Fruit fly (Drosophila melanogaster) whole organism, embryonic: ENCODE results near the gene CG46059.

Experiments used
- ATbp ChIP-seq: fragments of 200-800 bp; sonication (Bioruptor generic); optimal IDR thresholded peaks from 2 replicates; lab custom pipeline; 2017; ENCODE audit warnings: missing biosample characterization, mild to moderate bottlenecking, missing genetic modification characterization, missing genetic modification reagents
- Ada2b ChIP-seq: fragments of 200-800 bp; sonication (Bioruptor generic); IDR thresholded peaks from 2 replicates; pipeline ENCODE4 v1.3.6; 2022; ENCODE audit warnings: missing biosample characterization, missing genetic modification characterization
- BtbVII ChIP-seq: fragments of 200-800 bp; sonication (Bioruptor generic); optimal IDR thresholded peaks from 3 replicates; lab custom pipeline; 2017; ENCODE audit warnings: missing biosample characterization, mild to moderate bottlenecking, missing genetic modification characterization
- C15 ChIP-seq: fragments of 200-800 bp; sonication (Bioruptor generic); IDR thresholded peaks from 3 replicates; pipeline ENCODE4 v1.3.6; 2022; ENCODE audit warnings: missing biosample characterization, missing genetic modification characterization
- CG13775 ChIP-seq: fragments of 200-800 bp; sonication (Bioruptor generic); optimal IDR thresholded peaks from 3 replicates; lab custom pipeline; 2017; ENCODE audit warnings: missing biosample characterization, mild to moderate bottlenecking, missing genetic modification characterization
- CG14014 ChIP-seq: fragments of 200-800 bp; sonication (Bioruptor generic); IDR thresholded peaks from 2 replicates; pipeline ENCODE4 v1.3.6; 2022; ENCODE audit warnings: missing biosample characterization, missing genetic modification characterization
- CG15269 ChIP-seq: fragments of 200-800 bp; sonication (Bioruptor generic); optimal IDR thresholded peaks from 2 replicates; lab custom pipeline; 2018; ENCODE audit warnings: missing biosample characterization, mild to moderate bottlenecking, missing genetic modification characterization, moderate library complexity
- CG18262 ChIP-seq: fragments of 200-800 bp; optimal IDR thresholded peaks from 3 replicates; lab custom pipeline; 2019; ENCODE audit warnings: missing biosample characterization, mild to moderate bottlenecking, missing genetic modification characterization, moderate library complexity
- CG18476 ChIP-seq: fragments of 200-800 bp; sonication (Bioruptor generic); optimal IDR thresholded peaks from 2 replicates; lab custom pipeline; 2016; ENCODE audit warnings: missing biosample characterization, mild to moderate bottlenecking, missing genetic modification characterization
- CG2202 ChIP-seq: fragments of 200-800 bp; sonication (Bioruptor generic); optimal IDR thresholded peaks from 2 replicates; lab custom pipeline; 2018; ENCODE audit warnings: missing biosample characterization, mild to moderate bottlenecking, missing genetic modification characterization
- CG30020 ChIP-seq: fragments of 200-800 bp; optimal IDR thresholded peaks from 2 replicates; lab custom pipeline; 2019; ENCODE audit warnings: missing biosample characterization, mild to moderate bottlenecking, missing genetic modification characterization, moderate library complexity
- CG31388 ChIP-seq: fragments of 200-800 bp; sonication (Bioruptor generic); optimal IDR thresholded peaks from 2 replicates; lab custom pipeline; 2016; ENCODE audit warnings: missing biosample characterization, missing genetic modification characterization
- CG31441 ChIP-seq: fragments of 200-800 bp; sonication (Bioruptor generic); IDR thresholded peaks from 2 replicates; pipeline ENCODE4 v1.3.6; 2022; ENCODE audit warnings: missing biosample characterization, missing genetic modification characterization
- CG32532 ChIP-seq: fragments of 200-800 bp; sonication (Bioruptor generic); IDR thresholded peaks from 2 replicates; pipeline ENCODE4 v1.3.6; 2022; ENCODE audit warnings: missing biosample characterization, missing genetic modification characterization
- CG3847 ChIP-seq: fragments of 200-800 bp; sonication (Bioruptor generic); IDR thresholded peaks from 2 replicates; pipeline ENCODE4 v1.3.6; 2022; ENCODE audit warnings: missing biosample characterization, missing genetic modification characterization
- CG4404 ChIP-seq: fragments of 200-800 bp; sonication (Bioruptor generic); IDR thresholded peaks from 2 replicates; pipeline ENCODE4 v1.3.6; 2022; ENCODE audit warnings: missing biosample characterization, missing genetic modification characterization
- CG6683 ChIP-seq: fragments of 200-800 bp; sonication (Bioruptor generic); optimal IDR thresholded peaks from 2 replicates; lab custom pipeline; 2017; ENCODE audit warnings: missing biosample characterization, mild to moderate bottlenecking, missing genetic modification characterization, missing genetic modification reagents
- CG6765 ChIP-seq: fragments of 200-800 bp; sonication (Bioruptor generic); optimal IDR thresholded peaks from 3 replicates; lab custom pipeline; 2017; ENCODE audit warnings: missing biosample characterization, mild to moderate bottlenecking, missing genetic modification characterization
- CG7963 ChIP-seq: fragments of 200-800 bp; sonication (Bioruptor generic); IDR thresholded peaks from 3 replicates; pipeline ENCODE4 v1.3.6; 2022; ENCODE audit warnings: missing biosample characterization, missing genetic modification characterization; ENCODE audit not compliant: partially characterized antibody
- CG9876 ChIP-seq: fragments of 200-800 bp; sonication (Bioruptor generic); optimal IDR thresholded peaks from 2 replicates; lab custom pipeline; 2016; ENCODE audit warnings: missing biosample characterization, missing genetic modification characterization
- CoRest ChIP-seq: fragments of 200-800 bp; sonication (Bioruptor generic); optimal IDR thresholded peaks from 3 replicates; lab custom pipeline; 2018; ENCODE audit warnings: missing biosample characterization, mild to moderate bottlenecking, missing genetic modification characterization, moderate library complexity
- Dip3 ChIP-seq: fragments of 200-800 bp; sonication (Bioruptor generic); optimal IDR thresholded peaks from 3 replicates; lab custom pipeline; 2016; ENCODE audit warnings: missing biosample characterization, missing genetic modification characterization
- Ets65A ChIP-seq: fragments of 200-800 bp; sonication (Bioruptor generic); peaks from one replicate; lab custom pipeline; 2016; ENCODE audit warnings: missing biosample characterization, missing genetic modification characterization
- HHEX ChIP-seq: fragments of 200-800 bp; sonication (Bioruptor generic); optimal IDR thresholded peaks from 3 replicates; lab custom pipeline; 2017; ENCODE audit warnings: missing biosample characterization, mild to moderate bottlenecking, missing genetic modification characterization, missing genetic modification reagents
- MBD-R2 ChIP-seq: fragments of 200-800 bp; sonication (Bioruptor generic); IDR thresholded peaks from 2 replicates; pipeline ENCODE4 v1.3.6; 2022; ENCODE audit warnings: missing biosample characterization, missing genetic modification characterization
- Mad ChIP-seq: fragments of 200-800 bp; sonication (Bioruptor generic); optimal IDR thresholded peaks from 2 replicates; lab custom pipeline; 2016; ENCODE audit warnings: missing biosample characterization, missing genetic modification characterization
- Myb ChIP-seq: fragments of 200-800 bp; sonication (Bioruptor generic); optimal IDR thresholded peaks from 2 replicates; lab custom pipeline; 2016; ENCODE audit warnings: missing biosample characterization, missing genetic modification characterization
- Pdp1 ChIP-seq, 2 experiments: fragments of 200-800 bp; sonication (Bioruptor generic); optimal IDR thresholded peaks; 3 replicates each; lab custom pipeline; 2016; ENCODE audit warnings: missing biosample characterization in 2 of 2, missing genetic modification characterization in 2 of 2, mild to moderate bottlenecking in 1 of 2, moderate library complexity in 1 of 2
- Ravus ChIP-seq: fragments of 200-800 bp; sonication (Bioruptor generic); IDR thresholded peaks from 2 replicates; pipeline ENCODE4 v1.3.6; 2022; ENCODE audit warnings: missing biosample characterization, missing genetic modification characterization
- Stat92E ChIP-seq, 3 experiments: fragments of >200 bp in 2 of 3; fragments of 200-800 bp in 1 of 3; sonication (Bioruptor generic) in 1 of 3; optimal IDR thresholded peaks; 2 replicates each; lab custom pipeline; 2017 to 2019; ENCODE audit warnings: missing biosample characterization in 3 of 3, missing genetic modification characterization in 3 of 3, mild to moderate bottlenecking in 1 of 3, moderate library complexity in 1 of 3
- Vsx1 ChIP-seq: fragments of 200-800 bp; sonication (Bioruptor generic); optimal IDR thresholded peaks from 2 replicates; lab custom pipeline; 2017; ENCODE audit warnings: missing biosample characterization, mild to moderate bottlenecking, missing genetic modification characterization, missing genetic modification reagents
- Xbp1 ChIP-seq: fragments of 200-800 bp; sonication (Bioruptor generic); optimal IDR thresholded peaks from 3 replicates; lab custom pipeline; 2016; ENCODE audit warnings: missing biosample characterization, mild to moderate bottlenecking, missing genetic modification characterization
- bigmax ChIP-seq: fragments of 200-800 bp; sonication (Bioruptor generic); optimal IDR thresholded peaks from 2 replicates; lab custom pipeline; 2018; ENCODE audit warnings: missing biosample characterization, mild to moderate bottlenecking, missing genetic modification characterization
- cad ChIP-seq: fragments of >200 bp; optimal IDR thresholded peaks from 2 replicates; lab custom pipeline; 2017; ENCODE audit warnings: missing biosample characterization, missing genetic modification characterization
- chif ChIP-seq, 2 experiments: fragments of 200-800 bp; sonication (Bioruptor generic); optimal IDR thresholded peaks; 3 replicates each; lab custom pipeline; 2016; ENCODE audit warnings: missing biosample characterization in 2 of 2, missing genetic modification characterization in 2 of 2
- dimm ChIP-seq: fragments of 200-800 bp; sonication (Bioruptor generic); IDR thresholded peaks from 2 replicates; pipeline ENCODE4 v1.3.6; 2022; ENCODE audit warnings: missing biosample characterization, missing genetic modification characterization
- emc ChIP-seq: fragments of 200-800 bp; sonication (Bioruptor generic); optimal IDR thresholded peaks from 2 replicates; lab custom pipeline; 2016; ENCODE audit warnings: missing biosample characterization, missing genetic modification characterization
- ems ChIP-seq: fragments of 200-800 bp; sonication (Bioruptor generic); optimal IDR thresholded peaks from 3 replicates; lab custom pipeline; 2016; ENCODE audit warnings: missing biosample characterization, missing genetic modification characterization
- fd102C ChIP-seq: fragments of 200-800 bp; sonication (Bioruptor generic); optimal IDR thresholded peaks from 2 replicates; lab custom pipeline; 2018; ENCODE audit warnings: missing biosample characterization, mild to moderate bottlenecking, missing genetic modification characterization, moderate library complexity
- fru ChIP-seq: fragments of >200 bp; optimal IDR thresholded peaks from 2 replicates; lab custom pipeline; 2017
- hth ChIP-seq: fragments of >200 bp; optimal IDR thresholded peaks from 2 replicates; lab custom pipeline; 2017; ENCODE audit warnings: inconsistent platforms
- klu ChIP-seq: fragments of 200-800 bp; sonication (Bioruptor generic); IDR thresholded peaks from 2 replicates; pipeline ENCODE4 v1.3.6; 2022; ENCODE audit warnings: missing biosample characterization, missing genetic modification characterization
- lbe ChIP-seq: fragments of 200-800 bp; sonication (Bioruptor generic); optimal IDR thresholded peaks from 2 replicates; lab custom pipeline; 2016; ENCODE audit warnings: missing biosample characterization, mild to moderate bottlenecking, missing genetic modification characterization
- nerfin-2 ChIP-seq: fragments of 200-800 bp; sonication (Bioruptor generic); IDR thresholded peaks from 2 replicates; pipeline ENCODE4 v1.3.6; 2022; ENCODE audit warnings: missing biosample characterization, missing genetic modification characterization; ENCODE audit not compliant: partially characterized antibody
- pros ChIP-seq: fragments of 200-800 bp; sonication (Bioruptor generic); optimal IDR thresholded peaks from 3 replicates; lab custom pipeline; 2019; ENCODE audit warnings: missing biosample characterization, mild to moderate bottlenecking, missing genetic modification characterization, moderate library complexity
- repo ChIP-seq: fragments of 200-800 bp; sonication (Bioruptor generic); optimal IDR thresholded peaks from 2 replicates; lab custom pipeline; 2016; ENCODE audit warnings: missing biosample characterization, missing genetic modification characterization
- sim ChIP-seq: fragments of 200-800 bp; sonication (Bioruptor generic); IDR thresholded peaks from 2 replicates; pipeline ENCODE4 v1.3.6; 2022; ENCODE audit warnings: missing biosample characterization, missing genetic modification characterization
- sisA ChIP-seq: fragments of 200-800 bp; sonication (Bioruptor generic); IDR thresholded peaks from 2 replicates; pipeline ENCODE4 v1.3.6; 2022; ENCODE audit warnings: missing biosample characterization, missing genetic modification characterization
- sob ChIP-seq: fragments of 200-800 bp; sonication (Bioruptor generic); IDR thresholded peaks from 2 replicates; pipeline ENCODE4 v1.3.6; 2022; ENCODE audit warnings: missing biosample characterization, missing genetic modification characterization
- sqz ChIP-seq: fragments of 200-800 bp; sonication (Bioruptor generic); optimal IDR thresholded peaks from 3 replicates; lab custom pipeline; 2018; ENCODE audit warnings: missing biosample characterization, mild to moderate bottlenecking, missing genetic modification characterization
- sug ChIP-seq: fragments of 200-800 bp; optimal IDR thresholded peaks from 2 replicates; lab custom pipeline; 2019; ENCODE audit warnings: missing biosample characterization, mild to moderate bottlenecking, missing genetic modification characterization, moderate library complexity
- tap ChIP-seq: fragments of 200-800 bp; optimal IDR thresholded peaks from 3 replicates; lab custom pipeline; 2019; ENCODE audit warnings: missing biosample characterization, mild to moderate bottlenecking, missing genetic modification characterization, moderate library complexity
- tll ChIP-seq, 2 experiments: fragments of 200-800 bp in 1 of 2; fragments of >200 bp in 1 of 2; sonication (Bioruptor generic) in 1 of 2; optimal IDR thresholded peaks; 2 replicates each; lab custom pipeline; 2017 to 2019; ENCODE audit warnings: missing biosample characterization in 2 of 2, missing genetic modification characterization in 2 of 2, mild to moderate bottlenecking in 1 of 2, moderate library complexity in 1 of 2

Gene CG46059

dm6 chr2L:19140984-19141262, 42.7 kb downstream of the CG46059 start (continued):
- no peak for TF ChIP-seq repo
- no peak for TF ChIP-seq pros (GFP tag; lab: Kevin White, UChicago)
- TF ChIP-seq hth (lab: Kevin White, UChicago), result no peak
- TF ChIP-seq ems (GFP tag; lab: Kevin White, UChicago), result peak; percentile 29
- TF ChIP-seq Dip3 (GFP tag; lab: Kevin White, UChicago), result peak; percentile 42
- no peak for TF ChIP-seq Xbp1 (GFP tag; lab: Kevin White, UChicago)
- no peak for TF ChIP-seq lbe (GFP tag; lab: Kevin White, UChicago)
- TF ChIP-seq CG18476 (GFP tag; lab: Kevin White, UChicago), result no peak
- no peak for TF ChIP-seq CG9876 (GFP tag; lab: Kevin White, UChicago)
- no peak for TF ChIP-seq klu (GFP tag; lab: Robert Waterston, UW)
- no peak for TF ChIP-seq chif (GFP tag; optimal IDR thresholded peaks at IDR 0.05; lab: Kevin White, UChicago)
- no peak for TF ChIP-seq nerfin-2
- no peak for TF ChIP-seq CoRest (tag; lab: Kevin White, UChicago)
- no peak for TF ChIP-seq emc (GFP tag; lab: Kevin White, UChicago)
- TF ChIP-seq Stat92E (GFP tag; optimal IDR thresholded peaks at IDR 0.05; lab: Kevin White, UChicago), result no peak
- no peak for TF ChIP-seq fd102C
- peak; percentile 10 for TF ChIP-seq Mad (GFP tag; lab: Kevin White, UChicago)
- peak; percentile 26; the same call in 1 of the 2 replicates for TF ChIP-seq CG3847 (GFP tag; lab: Robert Waterston, UW)
- TF ChIP-seq HHEX (GFP tag; lab: Kevin White, UChicago), result no peak
- no peak for TF ChIP-seq sug (tag; lab: Kevin White, UChicago)
- TF ChIP-seq CG2202, result no peak
- TF ChIP-seq CG6683 (GFP tag; lab: Kevin White, UChicago), result peak; percentile 12
- peak; percentile 59; the same call in 1 of the 2 replicates for TF ChIP-seq CG32532 (GFP tag; lab: Robert Waterston, UW)
- no peak for TF ChIP-seq sim (GFP tag; lab: Robert Waterston, UW)
- peak in 1 of 2 experiments; percentile 39 for TF ChIP-seq Pdp1 (GFP tag; optimal IDR thresholded peaks at IDR 0.05; lab: Kevin White, UChicago)
- peak; percentile 63 for TF ChIP-seq Ets65A (GFP tag; lab: Kevin White, UChicago)
- TF ChIP-seq CG30020 (tag; lab: Kevin White, UChicago), result no peak
- TF ChIP-seq Myb (GFP tag; lab: Kevin White, UChicago), result peak; percentile 8
- TF ChIP-seq CG31388 (GFP tag; lab: Kevin White, UChicago), result no peak
- no peak for TF ChIP-seq ATbp
- no peak for TF ChIP-seq cad (GFP tag; lab: Kevin White, UChicago)
- peak; percentile 33; the same call in 1 of the 2 replicates for TF ChIP-seq MBD-R2 (GFP tag; lab: Robert Waterston, UW)
- no peak for TF ChIP-seq C15 (GFP tag; lab: Robert Waterston, UW)
- TF ChIP-seq CG15269 (tag; lab: Kevin White, UChicago), result peak; percentile 1
- no peak for TF ChIP-seq sisA (GFP tag; lab: Robert Waterston, UW)
- no peak for TF ChIP-seq CG14014 (GFP tag; lab: Robert Waterston, UW)
- no peak for TF ChIP-seq dimm (GFP tag; lab: Robert Waterston, UW)
- TF ChIP-seq CG18262, result no peak
- no peak for TF ChIP-seq bigmax
- TF ChIP-seq tll (GFP tag; optimal IDR thresholded peaks at IDR 0.05; lab: Kevin White, UChicago), result no peak
- TF ChIP-seq Ravus (GFP tag; lab: Robert Waterston, UW), result no peak
- no peak for TF ChIP-seq CG7963 (GFP tag; lab: Robert Waterston, UW)
- no peak for TF ChIP-seq tap (tag; lab: Kevin White, UChicago)
- peak; percentile 3 for TF ChIP-seq CG13775 (GFP tag; lab: Kevin White, UChicago)
- peak; percentile 54 for TF ChIP-seq CG4404 (GFP tag; lab: Robert Waterston, UW)
- TF ChIP-seq sob, result no peak
- no peak for TF ChIP-seq Vsx1
- no peak for TF ChIP-seq sqz
- TF ChIP-seq CG31441 (GFP tag; lab: Robert Waterston, UW), result no peak
- TF ChIP-seq BtbVII, result no peak
- TF ChIP-seq Ada2b (GFP tag; lab: Robert Waterston, UW), result 0 out of 2 replicates have a peak, but pooled peaks have one; percentile 29
- no peak for TF ChIP-seq CG6765 (GFP tag; lab: Kevin White, UChicago)
- no peak for TF ChIP-seq fru (lab: Kevin White, UChicago)
